Fruit fly (Drosophila melanogaster): ENCODE data around the gene CG46312.

The CG46312 gene

DNA sequence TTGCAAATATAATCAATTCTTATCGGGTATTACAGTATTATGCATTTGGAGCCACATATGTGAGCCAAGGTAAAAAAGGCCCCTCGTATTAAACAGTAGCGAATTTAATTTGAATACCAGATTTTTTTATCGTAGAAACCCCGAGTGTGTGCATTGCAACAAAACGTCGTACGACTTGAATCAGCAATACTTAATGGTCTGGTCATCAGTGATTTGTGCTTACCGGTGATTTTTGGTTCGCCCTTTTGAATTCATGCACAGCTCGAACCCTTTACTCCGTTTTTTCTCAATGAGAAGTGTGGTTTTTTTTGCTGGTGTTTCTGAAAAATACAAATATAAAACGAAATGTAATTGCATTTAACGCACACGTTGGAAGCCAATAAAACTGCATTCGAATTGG is 2.1 kb downstream of the CG46312 start:
- TF ChIP-seq ey (GFP tag; optimal IDR thresholded peaks at IDR 0.05) (no peak), foxo (GFP tag; optimal IDR thresholded peaks at IDR 0.05) (no peak), h (GFP tag; optimal IDR thresholded peaks at IDR 0.05) (no peak), sv (GFP tag; optimal IDR thresholded peaks at IDR 0.05) (no peak), Hnf4 (GFP tag; optimal IDR thresholded peaks at IDR 0.05) (no peak)

DNA sequence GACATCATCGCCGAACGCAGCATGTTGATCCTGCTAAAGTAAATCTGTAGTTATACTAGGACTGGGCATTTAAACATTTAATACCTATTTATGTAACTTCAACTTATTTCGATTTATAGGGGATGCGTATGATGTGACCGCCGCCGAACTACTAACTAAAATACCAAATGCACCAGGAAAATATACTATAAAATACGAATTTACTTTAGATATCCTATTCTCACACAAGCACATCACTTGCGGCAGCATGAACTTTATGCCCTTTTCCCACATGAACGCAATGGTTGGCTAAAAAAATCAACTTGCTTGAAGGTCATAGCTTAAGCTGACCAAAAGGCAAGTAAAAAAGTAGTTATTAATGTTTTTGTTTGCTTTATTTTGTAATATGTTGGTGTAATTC is 5.1 kb downstream of the CG46312 start, which contains the start of gene ND-20:
Gene ND-20, minus strand, starts transcription at position 155 of the 400 bp plus-strand sequence.
- TF ChIP-seq woc (GFP tag; optimal IDR thresholded peaks at IDR 0.05) (peak; percentile 60), dmrt93B (GFP tag; optimal IDR thresholded peaks at IDR 0.05) (no peak), Hr78 (GFP tag; optimal IDR thresholded peaks at IDR 0.05) (peak; percentile 86), Abd-B (GFP tag; optimal IDR thresholded peaks at IDR 0.05) (peak; percentile 17), ey (GFP tag; optimal IDR thresholded peaks at IDR 0.05) (no peak), foxo (GFP tag; optimal IDR thresholded peaks at IDR 0.05) (peak in 1 of 2 experiments; percentile 8), pan (optimal IDR thresholded peaks at IDR 0.05) (no peak), tai (GFP tag; optimal IDR thresholded peaks at IDR 0.05) (no peak), rgr (GFP tag; optimal IDR thresholded peaks at IDR 0.05) (no peak), usp (GFP tag; optimal IDR thresholded peaks at IDR 0.05) (no peak), CG32264 (GFP tag; optimal IDR thresholded peaks at IDR 0.05) (no peak), Vsx2 (GFP tag; optimal IDR thresholded peaks at IDR 0.05; ENCODE audit: partially characterized antibody) (no peak), N (GFP tag; optimal IDR thresholded peaks at IDR 0.05) (peak; percentile 98), sv (GFP tag; optimal IDR thresholded peaks at IDR 0.05) (peak; percentile 1), HLH106 (tag; optimal IDR thresholded peaks at IDR 0.05) (peak; percentile 4)

DNA sequence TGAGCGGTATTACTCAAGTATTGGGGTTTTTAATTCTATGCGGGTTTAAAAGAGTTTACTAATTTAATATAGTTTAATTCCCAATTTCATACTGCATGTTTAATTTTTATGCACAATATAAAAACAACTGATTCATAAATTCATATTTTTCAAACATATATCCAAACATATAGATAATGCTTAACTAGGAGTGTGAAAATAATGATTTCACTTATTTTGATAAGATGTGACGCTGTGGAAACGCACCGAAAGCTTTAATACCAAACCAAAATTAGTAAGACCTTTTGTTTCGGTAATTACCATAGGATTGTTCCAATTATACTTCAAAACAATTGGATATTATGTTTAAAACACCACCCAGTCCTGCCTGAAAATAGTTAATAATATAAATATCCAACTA is 8.3 kb downstream of the CG46312 start, which contains the start of gene Slc25A46a:
Gene Slc25A46a, plus strand, starts transcription at position 272 of the 400 bp plus-strand sequence.
- TF ChIP-seq Dif (GFP tag; optimal IDR thresholded peaks at IDR 0.05; ENCODE audit: partially characterized antibody) (no peak), woc (GFP tag; optimal IDR thresholded peaks at IDR 0.05) (peak; percentile 7), HLH106 (tag; optimal IDR thresholded peaks at IDR 0.05) (peak; percentile 8), usp (GFP tag; optimal IDR thresholded peaks at IDR 0.05) (no peak)

DNA sequence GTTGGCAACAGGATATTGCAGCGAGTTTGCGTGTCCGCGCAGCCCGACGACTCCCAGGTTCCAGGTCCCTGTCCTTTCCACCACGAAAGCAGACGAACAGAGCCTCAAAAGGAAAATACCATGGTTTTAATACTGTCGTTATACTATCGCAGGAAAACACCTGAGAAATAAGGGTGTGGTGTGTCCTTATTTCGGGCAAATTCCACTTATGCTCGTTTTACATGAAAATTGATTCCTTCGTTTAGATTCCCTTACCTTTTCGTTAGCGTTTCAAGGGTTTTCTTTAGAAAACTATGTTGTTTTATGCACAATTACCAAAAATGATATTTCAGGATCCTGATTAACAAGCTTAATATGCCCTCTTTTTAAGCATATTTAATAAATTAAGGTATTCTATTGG is 8.9 kb downstream of the CG46312 start, which contains the start of gene Cep164:
Gene Cep164, minus strand, starts transcription at position 101 of the 400 bp plus-strand sequence.
- TF ChIP-seq br (GFP tag; optimal IDR thresholded peaks at IDR 0.05) (no peak), psq (GFP tag; optimal IDR thresholded peaks at IDR 0.05) (no peak), GATAd (GFP tag; optimal IDR thresholded peaks at IDR 0.05) (no peak), usp (GFP tag; optimal IDR thresholded peaks at IDR 0.05) (no peak), Vsx2 (GFP tag; optimal IDR thresholded peaks at IDR 0.05; ENCODE audit: partially characterized antibody) (no peak), rgr (GFP tag; optimal IDR thresholded peaks at IDR 0.05) (no peak)

DNA sequence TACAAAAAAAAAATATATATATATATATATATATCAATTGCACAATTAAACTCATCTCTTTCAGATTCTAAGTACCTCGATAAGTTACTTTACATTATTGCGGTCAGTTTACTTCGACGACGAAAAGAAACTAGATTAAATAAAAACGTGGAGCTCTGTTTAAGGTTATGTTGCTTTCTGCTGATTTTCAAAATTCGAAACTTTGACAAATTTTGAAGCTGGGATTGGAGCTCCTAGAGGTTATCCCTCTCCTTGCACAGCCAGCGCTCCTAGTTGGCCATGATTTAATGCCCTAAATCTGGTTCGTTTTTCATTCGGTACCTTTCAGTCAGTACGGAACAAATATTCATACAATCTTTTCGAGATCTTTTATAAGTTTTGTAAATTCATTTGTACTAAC is 15.2 kb downstream of the CG46312 start, which contains the start of gene CG42766:
Gene CG42766, plus strand, starts transcription at position 301 of the 400 bp plus-strand sequence.
- TF ChIP-seq CG32264 (GFP tag; optimal IDR thresholded peaks at IDR 0.05): no peak
- TF ChIP-seq jim (GFP tag; optimal IDR thresholded peaks at IDR 0.05): no peak
- TF ChIP-seq foxo (GFP tag; optimal IDR thresholded peaks at IDR 0.05): no peak
- TF ChIP-seq Myc (optimal IDR thresholded peaks at IDR 0.05): no peak
- no peak for TF ChIP-seq N (GFP tag; optimal IDR thresholded peaks at IDR 0.05)
- no peak for TF ChIP-seq Abd-B (GFP tag; optimal IDR thresholded peaks at IDR 0.05)
- TF ChIP-seq fru (GFP tag; optimal IDR thresholded peaks at IDR 0.05): no peak
- no peak for TF ChIP-seq Vsx2 (GFP tag; optimal IDR thresholded peaks at IDR 0.05; ENCODE audit: partially characterized antibody)

DNA sequence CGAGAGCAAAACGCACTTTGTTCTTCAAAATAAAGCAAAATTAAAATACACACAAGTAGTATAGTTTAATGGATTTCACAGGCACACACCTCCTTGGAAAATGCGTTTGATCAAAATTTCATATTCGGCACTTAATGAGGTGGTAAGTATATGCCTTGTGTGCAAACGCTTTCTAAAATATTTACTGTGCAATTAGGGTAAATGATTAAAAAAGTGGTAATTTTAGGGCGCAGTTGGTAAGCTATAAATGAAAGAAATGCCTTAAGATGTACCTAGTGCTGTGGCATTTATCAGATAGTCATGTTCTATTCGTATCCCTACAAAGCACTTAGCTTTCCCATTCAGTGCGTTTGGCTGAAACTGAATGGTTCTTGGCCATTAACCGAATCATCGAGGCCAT is 17.6 kb downstream of the CG46312 start, which contains the start of gene Or13a:
Gene Or13a, plus strand, starts transcription at position 301 of the 400 bp plus-strand sequence.
- TF ChIP-seq fru (GFP tag; optimal IDR thresholded peaks at IDR 0.05): no peak
- no peak for TF ChIP-seq Vsx2 (GFP tag; optimal IDR thresholded peaks at IDR 0.05; ENCODE audit: partially characterized antibody)
- TF ChIP-seq dl (GFP tag; optimal IDR thresholded peaks at IDR 0.05; ENCODE audit: insufficient read depth in 1 of 2, partially characterized antibody in 2 of 2): no peak
- TF ChIP-seq sv (GFP tag; optimal IDR thresholded peaks at IDR 0.05): no peak
- no peak for TF ChIP-seq dmrt93B (GFP tag; optimal IDR thresholded peaks at IDR 0.05)
- TF ChIP-seq Jra (GFP tag; optimal IDR thresholded peaks at IDR 0.05): no peak
- TF ChIP-seq CrebA (GFP tag; optimal IDR thresholded peaks at IDR 0.05; ENCODE audit: borderline replicate concordance): no peak
- TF ChIP-seq Hr83 (GFP tag; optimal IDR thresholded peaks at IDR 0.05; ENCODE audit: poor library complexity, severe bottlenecking): no peak
- TF ChIP-seq N (GFP tag; optimal IDR thresholded peaks at IDR 0.05): no peak
- no peak for TF ChIP-seq jim (GFP tag; optimal IDR thresholded peaks at IDR 0.05)
- TF ChIP-seq psq (GFP tag; optimal IDR thresholded peaks at IDR 0.05): no peak
- no peak for TF ChIP-seq foxo (GFP tag; optimal IDR thresholded peaks at IDR 0.05)
- TF ChIP-seq Dif (GFP tag; optimal IDR thresholded peaks at IDR 0.05; ENCODE audit: partially characterized antibody): no peak
- no peak for TF ChIP-seq br (GFP tag; optimal IDR thresholded peaks at IDR 0.05)
